Worm (Caenorhabditis elegans): ENCODE measurements around the gene dbn-1.
A peak's percentile ranks its signal among the peaks of the same experiment; 100 is the strongest.

Gene dbn-1

ce11 chrIII:13712854-13713293, 49.0 kb downstream of the dbn-1 start:
- TF ChIP-seq flt-1 (GFP tag; IDR thresholded peaks at IDR 0.05) (0 out of 2 replicates have a peak, but pooled peaks have one; percentile 57), tab-1 (GFP tag; IDR thresholded peaks at IDR 0.05) (no peak), klf-2 (GFP tag; conservative IDR thresholded peaks at IDR 0.05) (no peak), med-1 (GFP tag; optimal IDR thresholded peaks at IDR 0.05; ENCODE audit: insufficient read depth) (no peak), ztf-29 (GFP tag; IDR thresholded peaks at IDR 0.05) (no peak), cog-1 (tag; optimal IDR thresholded peaks at IDR 0.05) (peak; percentile 66), T22C8.4 (GFP tag; IDR thresholded peaks at IDR 0.05) (no peak)

- TF ChIP-seq flt-1 (GFP tag; IDR thresholded peaks at IDR 0.05) (peak; percentile 30; the same call in 1 of the 2 replicates), tab-1 (GFP tag; IDR thresholded peaks at IDR 0.05) (no peak)
These were observed 51.2 kb downstream of the dbn-1 start for ce11 chrIII:13710666-13711065.
